Worm (Caenorhabditis elegans) whole organism, L2 larva: ENCODE data around the gene Y69E1A.1.

Source experiments
- ama-1 ChIP-seq: fragments of 150-350 bp; optimal IDR thresholded peaks from 2 replicates; lab custom pipeline; 2018; ENCODE audit warnings: inconsistent platforms
- ztf-4 ChIP-seq: fragments of 150-350 bp; optimal IDR thresholded peaks from 2 replicates; lab custom pipeline; 2014; ENCODE audit warnings: missing biosample characterization, missing genetic modification characterization

DNA sequence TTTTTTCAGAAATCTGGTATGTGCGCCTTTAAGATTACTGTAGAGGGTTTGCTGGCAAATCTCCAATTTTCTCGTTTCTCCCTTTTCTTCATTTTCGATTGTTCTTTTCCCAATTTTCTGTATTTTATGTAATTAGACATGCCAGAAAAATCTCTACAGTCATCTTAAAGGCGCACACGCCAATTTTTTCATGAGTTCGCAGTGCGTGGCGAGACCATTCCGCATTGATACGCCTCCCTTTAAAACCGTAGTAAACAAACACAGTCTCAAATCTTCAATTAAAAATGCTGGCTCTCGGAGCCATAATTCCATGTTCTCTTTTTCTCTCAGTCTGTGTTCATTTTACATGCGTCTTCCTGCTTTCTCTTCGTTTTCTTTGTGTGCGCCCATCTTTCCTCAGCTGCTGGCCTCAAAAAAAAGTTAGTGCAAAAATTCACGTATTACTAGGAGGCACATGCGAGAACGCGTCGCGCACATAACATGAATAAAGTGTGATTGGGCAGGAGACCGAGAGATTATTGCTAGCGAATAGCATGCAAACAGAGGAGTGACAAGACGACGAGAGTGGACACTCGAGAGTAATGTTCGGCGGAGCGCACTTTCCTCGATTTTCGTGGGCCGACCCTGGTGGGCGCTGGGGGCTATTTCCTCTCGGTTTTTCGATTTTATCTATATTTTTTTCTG, 29.7 kb downstream of the Y69E1A.1 start:
- TF ChIP-seq ztf-4 (tag; lab: Kevin White, UChicago), result peak; percentile 26
- peak; percentile 74 for TF ChIP-seq ama-1 (lab: Kevin White, UChicago)
